Worm (Caenorhabditis elegans) whole organism, late embryonic: ENCODE data around the gene lido-11.

Source experiments
- ama-1 ChIP-seq: fragments of 150-350 bp; optimal IDR thresholded peaks from 2 replicates; lab custom pipeline; 2014
- ceh-18 ChIP-seq: sonication (generic microtip); optimal IDR thresholded peaks from 2 replicates; lab custom pipeline; 2016; ENCODE audit warnings: missing genetic modification characterization, missing compliant biosample characterization
- ceh-30 ChIP-seq: fragments of 150-350 bp; optimal IDR thresholded peaks from 2 replicates; lab custom pipeline; 2014; ENCODE audit warnings: missing biosample characterization, missing genetic modification characterization
- hlh-30 ChIP-seq: sonication (generic microtip); optimal IDR thresholded peaks from 2 replicates; lab custom pipeline; 2017; ENCODE audit warnings: antibody characterized with exemption, missing genetic modification characterization, missing compliant biosample characterization; ENCODE audit not compliant: insufficient read depth
- madf-2 ChIP-seq: sonication (generic microtip); optimal IDR thresholded peaks from 2 replicates; lab custom pipeline; 2017; ENCODE audit warnings: missing genetic modification characterization, missing compliant biosample characterization
- odd-2 ChIP-seq: sonication (generic microtip); optimal IDR thresholded peaks from 2 replicates; lab custom pipeline; 2017; ENCODE audit warnings: antibody characterized with exemption, mild to moderate bottlenecking, missing genetic modification characterization, missing compliant biosample characterization

ce11 chrII:3054622-3055021 is 50.9 kb downstream of the lido-11 start:
- TF ChIP-seq ama-1 (lab: Kevin White, UChicago) (no peak), odd-2 (tag; lab: Kevin White, UChicago) (no peak), ceh-30 (tag; lab: Kevin White, UChicago) (no peak), hlh-30 (tag; lab: Kevin White, UChicago) (no peak), ceh-18 (tag; lab: Kevin White, UChicago) (no peak), madf-2 (tag; lab: Kevin White, UChicago) (no peak)
